Worm (Caenorhabditis elegans): ENCODE results near the gene lmd-3.

DNA sequence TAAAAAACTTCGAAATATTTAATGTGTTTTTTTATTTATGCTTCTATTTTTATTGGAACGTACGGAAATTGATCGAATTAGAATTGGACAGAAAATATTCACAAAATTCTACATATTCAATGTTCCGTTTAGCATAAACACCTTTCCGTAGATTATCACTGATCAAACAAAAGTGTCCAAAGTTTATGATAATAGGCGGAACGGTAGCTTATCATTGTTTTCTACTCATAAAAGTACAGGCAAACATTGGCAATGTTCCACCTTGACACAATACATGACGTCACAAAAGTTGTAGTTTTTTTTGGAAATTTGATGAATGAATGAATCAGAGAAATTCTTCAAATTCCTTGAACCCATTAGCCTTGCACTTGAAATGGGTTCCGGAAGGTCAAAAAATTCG, 40.7 kb downstream of the lmd-3 start:
- TF ChIP-seq unc-3 (GFP tag; conservative IDR thresholded peaks at IDR 0.05): no peak
- TF ChIP-seq unc-3 (tag; optimal IDR thresholded peaks at IDR 0.05): no peak
- TF ChIP-seq nhr-11 (tag; optimal IDR thresholded peaks at IDR 0.05): no peak
- no peak for TF ChIP-seq sox-2 (GFP tag; IDR thresholded peaks at IDR 0.05)
- no peak for TF ChIP-seq C08G9.2 (tag; optimal IDR thresholded peaks at IDR 0.05)
- TF ChIP-seq hlh-15 (tag; optimal IDR thresholded peaks at IDR 0.05): no peak
- no peak for TF ChIP-seq T23F11.4 (GFP tag; optimal IDR thresholded peaks at IDR 0.05)
- TF ChIP-seq pqm-1 (tag; optimal IDR thresholded peaks at IDR 0.05): no peak
- no peak for TF ChIP-seq ama-1 (optimal IDR thresholded peaks at IDR 0.05)
- no peak for TF ChIP-seq nfya-1 (tag; optimal IDR thresholded peaks at IDR 0.05)
- TF ChIP-seq odd-2 (tag; optimal IDR thresholded peaks at IDR 0.05): no peak
- TF ChIP-seq che-1 (tag; optimal IDR thresholded peaks at IDR 0.05): no peak
- TF ChIP-seq dmd-4 (tag; optimal IDR thresholded peaks at IDR 0.05; ENCODE audit: borderline replicate concordance): no peak

All from whole organism, late embryonic.